Worm (Caenorhabditis elegans) whole organism, L3 larva: ENCODE data around the gene T02B11.8.

ENCODE experiments used
- elt-3 ChIP-seq, 3 experiments: fragments of 150-350 bp in 1 of 3; sonication (generic microtip) in 2 of 3; optimal IDR thresholded peaks; 2 replicates in 2 of 3; 4 replicates in 1 of 3; lab custom pipeline; 2014 to 2017; ENCODE audit warnings: missing biosample characterization in 3 of 3, missing genetic modification characterization in 3 of 3
- fkh-10 ChIP-seq: sonication (generic microtip); optimal IDR thresholded peaks from 2 replicates; lab custom pipeline; 2017; ENCODE audit warnings: missing biosample characterization, missing genetic modification reagents, missing genetic modification characterization
- ztf-4 ChIP-seq: fragments of 150-350 bp; optimal IDR thresholded peaks from 2 replicates; lab custom pipeline; 2014; ENCODE audit warnings: missing biosample characterization, missing genetic modification characterization

- TF ChIP-seq fkh-10 (GFP tag; lab: Kevin White, UChicago) = no peak
- TF ChIP-seq elt-3 (tag; optimal IDR thresholded peaks at IDR 0.05; lab: Kevin White, UChicago) = no peak
- TF ChIP-seq ztf-4 (tag; lab: Kevin White, UChicago) = no peak
These were observed 39.0 kb upstream of the T02B11.8 start, which contains the start of gene H24K24.2 for ce11 chrV:917488-917887.
